Fruit fly (Drosophila melanogaster) whole organism, embryonic: Measurements from ENCODE around the gene CG9270.

Experiments used
- ATbp ChIP-seq: fragments of 200-800 bp; sonication (Bioruptor generic); optimal IDR thresholded peaks from 2 replicates; lab custom pipeline; 2017; ENCODE audit warnings: missing biosample characterization, mild to moderate bottlenecking, missing genetic modification characterization, missing genetic modification reagents
- BtbVII ChIP-seq: fragments of 200-800 bp; sonication (Bioruptor generic); optimal IDR thresholded peaks from 3 replicates; lab custom pipeline; 2017; ENCODE audit warnings: missing biosample characterization, mild to moderate bottlenecking, missing genetic modification characterization
- CG11504 ChIP-seq: fragments of 200-800 bp; sonication (Bioruptor generic); optimal IDR thresholded peaks from 3 replicates; lab custom pipeline; 2019; ENCODE audit warnings: missing biosample characterization, mild to moderate bottlenecking, missing genetic modification characterization, moderate library complexity
- CG12219 ChIP-seq: fragments of 200-800 bp; sonication (Bioruptor generic); optimal IDR thresholded peaks from 3 replicates; lab custom pipeline; 2018; ENCODE audit warnings: missing biosample characterization, mild to moderate bottlenecking, missing genetic modification characterization
- CG13296 ChIP-seq: fragments of 200-800 bp; sonication (Bioruptor generic); optimal IDR thresholded peaks from 3 replicates; lab custom pipeline; 2018; ENCODE audit warnings: missing biosample characterization, mild to moderate bottlenecking, missing genetic modification characterization
- CG13624 ChIP-seq: fragments of 200-800 bp; sonication (Bioruptor generic); optimal IDR thresholded peaks from 2 replicates; lab custom pipeline; 2016; ENCODE audit warnings: missing biosample characterization, missing genetic modification characterization
- CG14667 ChIP-seq: fragments of 200-800 bp; sonication (Bioruptor generic); IDR thresholded peaks from 2 replicates; pipeline ENCODE4 v1.3.6; 2022; ENCODE audit warnings: missing biosample characterization, missing genetic modification characterization
- CG14710 ChIP-seq: fragments of 200-800 bp; sonication (Bioruptor generic); optimal IDR thresholded peaks from 3 replicates; lab custom pipeline; 2019; ENCODE audit warnings: missing biosample characterization, mild to moderate bottlenecking, missing genetic modification characterization, moderate library complexity
- CG15696 ChIP-seq: fragments of 200-800 bp; sonication (Bioruptor generic); optimal IDR thresholded peaks from 2 replicates; lab custom pipeline; 2019; ENCODE audit warnings: missing biosample characterization, mild to moderate bottlenecking, missing genetic modification characterization, moderate library complexity
- CG17361 ChIP-seq: fragments of 200-800 bp; sonication (Bioruptor generic); IDR thresholded peaks from 3 replicates; pipeline ENCODE4 v1.3.6; 2022; ENCODE audit warnings: missing biosample characterization, missing genetic modification characterization
- CG1792 ChIP-seq: fragments of 200-800 bp; sonication (Bioruptor generic); optimal IDR thresholded peaks from 2 replicates; lab custom pipeline; 2016; ENCODE audit warnings: missing biosample characterization, missing genetic modification characterization
- CG31224 ChIP-seq: fragments of 200-800 bp; sonication (Bioruptor generic); IDR thresholded peaks from 2 replicates; pipeline ENCODE4 v1.3.6; 2022; ENCODE audit warnings: missing biosample characterization, missing genetic modification characterization
- CG33557 ChIP-seq: fragments of 200-800 bp; sonication (Bioruptor generic); optimal IDR thresholded peaks from 2 replicates; lab custom pipeline; 2019; ENCODE audit warnings: missing biosample characterization, mild to moderate bottlenecking, missing genetic modification characterization, moderate library complexity
- CG6272 ChIP-seq: fragments of 200-800 bp; sonication (Bioruptor generic); IDR thresholded peaks from 2 replicates; pipeline ENCODE4 v1.3.6; 2022; ENCODE audit warnings: missing biosample characterization, missing genetic modification characterization
- CG6654 ChIP-seq: fragments of 200-800 bp; sonication (Bioruptor generic); optimal IDR thresholded peaks from 2 replicates; lab custom pipeline; 2017; ENCODE audit warnings: missing biosample characterization, mild to moderate bottlenecking, missing genetic modification characterization
- CG7745 ChIP-seq: fragments of 200-800 bp; sonication (Bioruptor generic); optimal IDR thresholded peaks from 2 replicates; lab custom pipeline; 2018; ENCODE audit warnings: missing biosample characterization, mild to moderate bottlenecking, missing genetic modification characterization, moderate library complexity
- Chrac-16 ChIP-seq: fragments of 200-800 bp; sonication (Bioruptor generic); optimal IDR thresholded peaks from 3 replicates; lab custom pipeline; 2016; ENCODE audit warnings: missing biosample characterization, missing genetic modification characterization
- D ChIP-seq, 2 experiments: fragments of 200-800 bp in 1 of 2; fragments of >200 bp in 1 of 2; sonication (Bioruptor generic) in 1 of 2; optimal IDR thresholded peaks; 2 replicates in 1 of 2; 3 replicates in 1 of 2; lab custom pipeline; 2017; ENCODE audit warnings: mild to moderate bottlenecking in 1 of 2, missing biosample characterization in 1 of 2, missing genetic modification characterization in 1 of 2, missing genetic modification reagents in 1 of 2
- Dip2 ChIP-seq: fragments of 200-800 bp; sonication (Bioruptor generic); IDR thresholded peaks from 2 replicates; pipeline ENCODE4 v1.3.6; 2022; ENCODE audit warnings: missing biosample characterization, missing genetic modification characterization
- Doc3 ChIP-seq: fragments of 200-800 bp; sonication (Bioruptor generic); IDR thresholded peaks from 3 replicates; pipeline ENCODE4 v1.3.6; 2022; ENCODE audit warnings: missing biosample characterization, missing genetic modification characterization; ENCODE audit not compliant: partially characterized antibody
- Fer1 ChIP-seq: fragments of 200-800 bp; sonication (Bioruptor generic); optimal IDR thresholded peaks from 2 replicates; lab custom pipeline; 2017; ENCODE audit warnings: missing biosample characterization, mild to moderate bottlenecking, missing genetic modification characterization
- Fer2 ChIP-seq: fragments of 200-800 bp; sonication (Bioruptor generic); optimal IDR thresholded peaks from 2 replicates; lab custom pipeline; 2018; ENCODE audit warnings: missing biosample characterization, mild to moderate bottlenecking, missing genetic modification characterization, moderate library complexity
- Fer3 ChIP-seq: fragments of 200-800 bp; sonication (Bioruptor generic); optimal IDR thresholded peaks from 2 replicates; lab custom pipeline; 2018; ENCODE audit warnings: missing biosample characterization, mild to moderate bottlenecking, missing genetic modification characterization, moderate library complexity
- Gsc ChIP-seq: fragments of 200-800 bp; sonication (Bioruptor generic); IDR thresholded peaks from 2 replicates; pipeline ENCODE4 v1.3.6; 2022; ENCODE audit warnings: missing biosample characterization, missing genetic modification characterization
- HmgZ ChIP-seq: fragments of 200-800 bp; sonication (Bioruptor generic); optimal IDR thresholded peaks from 2 replicates; lab custom pipeline; 2018; ENCODE audit warnings: missing biosample characterization, mild to moderate bottlenecking, missing genetic modification characterization
- Hr78 ChIP-seq, 2 experiments: fragments of 200-800 bp in 1 of 2; fragments of >200 bp in 1 of 2; sonication (Bioruptor generic) in 1 of 2; optimal IDR thresholded peaks; 2 replicates each; lab custom pipeline; 2017 to 2019; ENCODE audit warnings: missing biosample characterization in 2 of 2, missing genetic modification characterization in 2 of 2, mild to moderate bottlenecking in 1 of 2, moderate library complexity in 1 of 2
- Mrtf ChIP-seq: fragments of 200-800 bp; sonication (Bioruptor generic); IDR thresholded peaks from 3 replicates; pipeline ENCODE4 v1.3.6; 2022; ENCODE audit warnings: missing biosample characterization, missing genetic modification characterization
- Myb ChIP-seq: fragments of 200-800 bp; sonication (Bioruptor generic); optimal IDR thresholded peaks from 2 replicates; lab custom pipeline; 2016; ENCODE audit warnings: missing biosample characterization, missing genetic modification characterization
- NC2α ChIP-seq: fragments of 200-800 bp; sonication (Bioruptor generic); optimal IDR thresholded peaks from 2 replicates; lab custom pipeline; 2016; ENCODE audit warnings: missing biosample characterization, missing genetic modification characterization
- Nf-YC ChIP-seq: fragments of 200-800 bp; optimal IDR thresholded peaks from 3 replicates; lab custom pipeline; 2019; ENCODE audit warnings: missing biosample characterization, mild to moderate bottlenecking, missing genetic modification characterization, moderate library complexity
- Sin3A ChIP-seq: fragments of >200 bp; optimal IDR thresholded peaks from 2 replicates; lab custom pipeline; 2018
- ap ChIP-seq: fragments of 200-800 bp; sonication (Bioruptor generic); IDR thresholded peaks from 2 replicates; pipeline ENCODE4 v1.3.6; 2022; ENCODE audit warnings: missing biosample characterization, missing genetic modification characterization
- crol ChIP-seq: fragments of 200-800 bp; sonication (Bioruptor generic); IDR thresholded peaks from 2 replicates; pipeline ENCODE4 v1.3.6; 2022; ENCODE audit warnings: missing biosample characterization, missing genetic modification characterization
- ems ChIP-seq: fragments of 200-800 bp; sonication (Bioruptor generic); optimal IDR thresholded peaks from 3 replicates; lab custom pipeline; 2016; ENCODE audit warnings: missing biosample characterization, missing genetic modification characterization
- esg ChIP-seq: fragments of 200-800 bp; sonication (Bioruptor generic); conservative IDR thresholded peaks from 2 replicates; pipeline ENCODE4 v1.3.6; 2022; ENCODE audit warnings: missing biosample characterization, missing genetic modification characterization
- exex ChIP-seq: fragments of 200-800 bp; sonication (Bioruptor generic); optimal IDR thresholded peaks from 4 replicates; lab custom pipeline; 2018; ENCODE audit warnings: missing biosample characterization, mild to moderate bottlenecking, missing genetic modification characterization, moderate library complexity
- fd102C ChIP-seq: fragments of 200-800 bp; sonication (Bioruptor generic); optimal IDR thresholded peaks from 2 replicates; lab custom pipeline; 2018; ENCODE audit warnings: missing biosample characterization, mild to moderate bottlenecking, missing genetic modification characterization, moderate library complexity
- gem ChIP-seq: fragments of 200-800 bp; sonication (Bioruptor generic); optimal IDR thresholded peaks from 2 replicates; lab custom pipeline; 2019; ENCODE audit warnings: missing biosample characterization, mild to moderate bottlenecking, missing genetic modification characterization, moderate library complexity
- jing ChIP-seq: fragments of 200-800 bp; sonication (Bioruptor generic); optimal IDR thresholded peaks from 2 replicates; lab custom pipeline; 2018; ENCODE audit warnings: missing biosample characterization, mild to moderate bottlenecking, missing genetic modification characterization
- lab ChIP-seq: fragments of 200-800 bp; sonication (Bioruptor generic); optimal IDR thresholded peaks from 3 replicates; lab custom pipeline; 2017; ENCODE audit warnings: missing biosample characterization, missing genetic modification characterization, mild to moderate bottlenecking, moderate library complexity, missing genetic modification reagents
- ro ChIP-seq: fragments of 200-800 bp; sonication (Bioruptor generic); IDR thresholded peaks from 2 replicates; pipeline ENCODE4 v1.3.6; 2022; ENCODE audit warnings: missing biosample characterization, missing genetic modification characterization
- sens-2 ChIP-seq: fragments of 200-800 bp; sonication (Bioruptor generic); IDR thresholded peaks from 2 replicates; pipeline ENCODE4 v1.3.6; 2022; ENCODE audit warnings: missing biosample characterization, missing genetic modification characterization
- sisA ChIP-seq: fragments of 200-800 bp; sonication (Bioruptor generic); IDR thresholded peaks from 2 replicates; pipeline ENCODE4 v1.3.6; 2022; ENCODE audit warnings: missing biosample characterization, missing genetic modification characterization
- stc ChIP-seq: fragments of 200-800 bp; sonication (Bioruptor generic); IDR thresholded peaks from 2 replicates; pipeline ENCODE4 v1.3.6; 2022; ENCODE audit warnings: missing biosample characterization, missing genetic modification characterization
- stwl ChIP-seq: fragments of 200-800 bp; sonication (Bioruptor generic); optimal IDR thresholded peaks from 3 replicates; lab custom pipeline; 2018; ENCODE audit warnings: missing biosample characterization, mild to moderate bottlenecking, missing genetic modification characterization, moderate library complexity
- tio ChIP-seq: fragments of 200-800 bp; sonication (Bioruptor generic); optimal IDR thresholded peaks from 2 replicates; lab custom pipeline; 2017; ENCODE audit warnings: missing biosample characterization, missing genetic modification characterization, inconsistent platforms
- tll ChIP-seq, 2 experiments: fragments of 200-800 bp in 1 of 2; fragments of >200 bp in 1 of 2; sonication (Bioruptor generic) in 1 of 2; optimal IDR thresholded peaks; 2 replicates each; lab custom pipeline; 2017 to 2019; ENCODE audit warnings: missing biosample characterization in 2 of 2, missing genetic modification characterization in 2 of 2, mild to moderate bottlenecking in 1 of 2, moderate library complexity in 1 of 2
- unc-4 ChIP-seq: fragments of 200-800 bp; sonication (Bioruptor generic); IDR thresholded peaks from 2 replicates; pipeline ENCODE4 v1.3.6; 2022; ENCODE audit warnings: missing biosample characterization, missing genetic modification characterization; ENCODE audit not compliant: partially characterized antibody
- vnd ChIP-seq: fragments of 200-800 bp; sonication (Bioruptor generic); IDR thresholded peaks from 3 replicates; pipeline ENCODE4 v1.3.6; 2022; ENCODE audit warnings: missing biosample characterization, missing genetic modification characterization; ENCODE audit not compliant: partially characterized antibody
- zen2 ChIP-seq: fragments of 200-800 bp; sonication (Bioruptor generic); IDR thresholded peaks from 3 replicates; pipeline ENCODE4 v1.3.6; 2022; ENCODE audit warnings: missing biosample characterization, missing genetic modification characterization; ENCODE audit not compliant: partially characterized antibody

Gene CG9270

DNA sequence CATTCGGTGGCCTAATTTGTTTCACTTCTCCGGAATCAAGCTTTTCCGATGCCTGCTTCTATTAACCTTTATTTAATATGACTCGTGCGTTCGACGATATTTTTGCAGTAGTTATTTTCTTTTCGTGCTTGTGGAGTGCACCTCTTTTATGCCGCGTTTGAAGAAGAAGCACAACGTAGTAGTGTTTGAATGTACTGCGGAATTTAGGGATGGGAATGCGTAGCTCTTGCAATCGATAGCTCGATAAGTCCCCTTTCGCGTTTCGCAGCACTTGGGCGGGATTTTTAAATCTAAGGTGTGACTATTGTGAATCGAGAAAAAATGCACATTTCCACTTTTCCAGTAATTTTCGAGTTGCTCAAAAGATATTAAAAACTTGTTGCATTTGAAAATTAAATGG lies 15.2 kb downstream of the CG9270 start, which contains the start of the genes CG43739 and sky (continued):
- TF ChIP-seq CG6654 (GFP tag; lab: Kevin White, UChicago), result no peak
- TF ChIP-seq CG13624 (GFP tag; lab: Kevin White, UChicago), result peak; percentile 53
- TF ChIP-seq stwl (tag; lab: Kevin White, UChicago), result peak; percentile 52
- TF ChIP-seq Dip2 (GFP tag; lab: Robert Waterston, UW), result no peak
- TF ChIP-seq CG31224 (GFP tag; lab: Robert Waterston, UW), result no peak
- TF ChIP-seq tll (GFP tag; optimal IDR thresholded peaks at IDR 0.05; lab: Kevin White, UChicago), result no peak
- no peak for TF ChIP-seq jing (GFP tag; lab: Kevin White, UChicago)
- TF ChIP-seq Doc3 (GFP tag; lab: Robert Waterston, UW), result peak; percentile 84
- TF ChIP-seq CG11504 (tag; lab: Kevin White, UChicago), result peak; percentile 13
- TF ChIP-seq stc, result no peak
- no peak for TF ChIP-seq ap
- TF ChIP-seq ro (GFP tag; lab: Robert Waterston, UW), result no peak
- peak; percentile 80 for TF ChIP-seq zen2 (GFP tag; lab: Robert Waterston, UW)
- peak; percentile 38 for TF ChIP-seq ems (GFP tag; lab: Kevin White, UChicago)
- TF ChIP-seq NC2α (GFP tag; lab: Kevin White, UChicago), result no peak
- TF ChIP-seq Chrac-16 (GFP tag; lab: Kevin White, UChicago), result peak; percentile 16
- TF ChIP-seq Sin3A (lab: Kevin White, UChicago), result peak; percentile 70
- peak; percentile 24 for TF ChIP-seq lab (GFP tag; lab: Kevin White, UChicago)
- TF ChIP-seq Fer3 (tag; lab: Kevin White, UChicago), result no peak
- TF ChIP-seq CG6272 (GFP tag; lab: Robert Waterston, UW), result peak; percentile 41; the same call in 1 of the 2 replicates
- TF ChIP-seq esg, result no peak
- no peak for TF ChIP-seq Gsc (GFP tag; lab: Robert Waterston, UW)
- no peak for TF ChIP-seq CG7745 (tag; lab: Kevin White, UChicago)
- no peak for TF ChIP-seq CG14667 (GFP tag; lab: Robert Waterston, UW)
- TF ChIP-seq CG12219 (GFP tag; lab: Kevin White, UChicago), result no peak
- no peak for TF ChIP-seq exex (tag; lab: Kevin White, UChicago)
- peak; percentile 0 for TF ChIP-seq gem (tag; lab: Kevin White, UChicago)
- TF ChIP-seq BtbVII (GFP tag; lab: Kevin White, UChicago), result no peak
- TF ChIP-seq Nf-YC, result peak; percentile 20
- peak; percentile 66 for TF ChIP-seq HmgZ (tag; lab: Kevin White, UChicago)
- TF ChIP-seq CG17361 (GFP tag; lab: Robert Waterston, UW), result no peak; the same call in 2 of the 3 replicates
- TF ChIP-seq Hr78 (GFP tag; optimal IDR thresholded peaks at IDR 0.05; lab: Kevin White, UChicago), result no peak
- no peak for TF ChIP-seq Fer2 (tag; lab: Kevin White, UChicago)
- peak; percentile 6 for TF ChIP-seq Fer1 (GFP tag; lab: Kevin White, UChicago)
- no peak for TF ChIP-seq CG15696 (tag; lab: Kevin White, UChicago)
- no peak for TF ChIP-seq sens-2
- TF ChIP-seq D (optimal IDR thresholded peaks at IDR 0.05; lab: Kevin White, UChicago), result no peak
- no peak for TF ChIP-seq D (GFP tag; optimal IDR thresholded peaks at IDR 0.05; lab: Kevin White, UChicago)
- TF ChIP-seq vnd (GFP tag; lab: Robert Waterston, UW), result peak; percentile 80
- TF ChIP-seq CG1792 (GFP tag; lab: Kevin White, UChicago), result no peak
- no peak for TF ChIP-seq CG13296
- TF ChIP-seq crol, result no peak
- peak; percentile 79 for TF ChIP-seq unc-4 (GFP tag; lab: Robert Waterston, UW)
- no peak for TF ChIP-seq fd102C
- peak; percentile 38 for TF ChIP-seq Myb (GFP tag; lab: Kevin White, UChicago)
- peak; percentile 12; the same call in 1 of the 3 replicates for TF ChIP-seq Mrtf (GFP tag; lab: Robert Waterston, UW)
- TF ChIP-seq CG33557 (GFP tag; lab: Kevin White, UChicago), result no peak
- TF ChIP-seq CG14710 (tag; lab: Kevin White, UChicago), result peak; percentile 60
- TF ChIP-seq ATbp (GFP tag; lab: Kevin White, UChicago), result no peak
- no peak for TF ChIP-seq sisA
- TF ChIP-seq tio (GFP tag; lab: Kevin White, UChicago), result no peak
